Fruit fly (Drosophila melanogaster) whole organism, wandering third instar larva: ENCODE results near the gene CG7900.
A peak's percentile ranks its signal among the peaks of the same experiment; 100 is the strongest.

Source experiments
- Abd-B ChIP-seq: fragments of >200 bp; optimal IDR thresholded peaks from 2 replicates; lab custom pipeline; 2017; ENCODE audit warnings: missing biosample characterization, missing genetic modification characterization
- CG32264 ChIP-seq: fragments of 200-800 bp; sonication (Bioruptor generic); optimal IDR thresholded peaks from 2 replicates; lab custom pipeline; 2016; ENCODE audit warnings: missing biosample characterization, missing genetic modification characterization
- CG9705 ChIP-seq: fragments of 200-800 bp; sonication (Bioruptor generic); optimal IDR thresholded peaks from 2 replicates; lab custom pipeline; 2018; ENCODE audit warnings: missing biosample characterization, mild to moderate bottlenecking, missing genetic modification characterization
- CrebA ChIP-seq: fragments of 200-800 bp; sonication (Bioruptor generic); optimal IDR thresholded peaks from 2 replicates; lab custom pipeline; 2016; ENCODE audit warnings: missing biosample characterization, mild to moderate bottlenecking, missing genetic modification characterization, borderline replicate concordance
- Dfd ChIP-seq: fragments of >200 bp; optimal IDR thresholded peaks from 2 replicates; lab custom pipeline; 2017; ENCODE audit warnings: missing biosample characterization, missing genetic modification characterization
- Dif ChIP-seq: fragments of 200-275, 200-300 bp; sonication (Bioruptor generic); optimal IDR thresholded peaks from 2 replicates; lab custom pipeline; 2018; ENCODE audit warnings: missing biosample characterization, missing genetic modification characterization; ENCODE audit not compliant: partially characterized antibody
- GATAd ChIP-seq: sonication (Bioruptor generic); optimal IDR thresholded peaks from 2 replicates; lab custom pipeline; 2016; ENCODE audit warnings: missing biosample characterization, missing genetic modification characterization
- HLH106 ChIP-seq: fragments of 200-800 bp; optimal IDR thresholded peaks from 3 replicates; lab custom pipeline; 2019; ENCODE audit warnings: missing biosample characterization, mild to moderate bottlenecking, missing genetic modification characterization, moderate library complexity
- Hnf4 ChIP-seq: fragments of 200-800 bp; sonication (Bioruptor generic); optimal IDR thresholded peaks from 2 replicates; lab custom pipeline; 2016; ENCODE audit warnings: missing biosample characterization, mild to moderate bottlenecking, missing genetic modification characterization
- Hr78 ChIP-seq: fragments of >200 bp; optimal IDR thresholded peaks from 2 replicates; lab custom pipeline; 2017; ENCODE audit warnings: missing biosample characterization, missing genetic modification characterization
- Hr83 ChIP-seq: fragments of 200-300 bp; sonication (Bioruptor generic); optimal IDR thresholded peaks from 2 replicates; lab custom pipeline; 2016; ENCODE audit warnings: missing biosample characterization, mild to moderate bottlenecking, missing genetic modification characterization, moderate library complexity; ENCODE audit not compliant: poor library complexity, severe bottlenecking
- Jra ChIP-seq: sonication (Bioruptor generic); optimal IDR thresholded peaks from 2 replicates; lab custom pipeline; 2016; ENCODE audit warnings: missing biosample characterization, missing genetic modification characterization
- Mio ChIP-seq: sonication (Bioruptor generic); optimal IDR thresholded peaks from 2 replicates; lab custom pipeline; 2016; ENCODE audit warnings: missing biosample characterization, missing genetic modification characterization
- Myc ChIP-seq: fragments of >200 bp; optimal IDR thresholded peaks from 2 replicates; lab custom pipeline; 2017
- N ChIP-seq: fragments of >200 bp; optimal IDR thresholded peaks from 2 replicates; lab custom pipeline; 2018; ENCODE audit warnings: missing biosample characterization, missing external identifiers, missing genetic modification characterization
- OdsH ChIP-seq: fragments of 200-800 bp; sonication (Bioruptor generic); optimal IDR thresholded peaks from 2 replicates; lab custom pipeline; 2016; ENCODE audit warnings: missing biosample characterization, mild to moderate bottlenecking, missing genetic modification characterization
- Rel ChIP-seq, 2 experiments: fragments of 200-800 bp; sonication (Bioruptor generic) in 1 of 2; optimal IDR thresholded peaks; 2 replicates in 1 of 2; 3 replicates in 1 of 2; lab custom pipeline; 2016 to 2019; ENCODE audit warnings: mild to moderate bottlenecking in 2 of 2, missing biosample characterization in 2 of 2, missing genetic modification characterization in 2 of 2, moderate library complexity in 1 of 2
- Sp1 ChIP-seq: fragments of 200-800 bp; sonication (Bioruptor generic); optimal IDR thresholded peaks from 3 replicates; lab custom pipeline; 2019; ENCODE audit warnings: missing biosample characterization, mild to moderate bottlenecking, missing genetic modification characterization, moderate library complexity
- Vsx2 ChIP-seq: fragments of 200-300, 225-300 bp; sonication (Bioruptor generic); optimal IDR thresholded peaks from 2 replicates; lab custom pipeline; 2018; ENCODE audit warnings: missing biosample characterization, missing genetic modification characterization; ENCODE audit not compliant: partially characterized antibody
- br ChIP-seq: fragments of 200-800 bp; sonication (Bioruptor generic); optimal IDR thresholded peaks from 2 replicates; lab custom pipeline; 2016; ENCODE audit warnings: missing biosample characterization, missing genetic modification characterization
- brk ChIP-seq: fragments of 200-800 bp; sonication (Bioruptor generic); optimal IDR thresholded peaks from 2 replicates; lab custom pipeline; 2016; ENCODE audit warnings: missing biosample characterization, mild to moderate bottlenecking, missing genetic modification characterization
- dl ChIP-seq, 2 experiments: fragments of 175-275, 200-275 bp in 1 of 2; fragments of 200-275 bp in 1 of 2; sonication (Bioruptor generic); optimal IDR thresholded peaks; lab custom pipeline; 2018; ENCODE audit warnings: mild to moderate bottlenecking in 2 of 2, missing biosample characterization in 2 of 2, missing genetic modification characterization in 2 of 2, moderate library complexity in 2 of 2; ENCODE audit not compliant: partially characterized antibody in 2 of 2, insufficient read depth in 1 of 2
- dmrt93B ChIP-seq: fragments of 200-800 bp; sonication (Bioruptor generic); optimal IDR thresholded peaks from 2 replicates; lab custom pipeline; 2018; ENCODE audit warnings: missing biosample characterization, mild to moderate bottlenecking, missing genetic modification characterization
- dsf ChIP-seq: sonication (Bioruptor generic); optimal IDR thresholded peaks from 2 replicates; lab custom pipeline; 2016; ENCODE audit warnings: missing biosample characterization, missing genetic modification characterization, borderline replicate concordance
- ey ChIP-seq: fragments of 200-800 bp; sonication (Bioruptor generic); optimal IDR thresholded peaks from 2 replicates; lab custom pipeline; 2016; ENCODE audit warnings: missing biosample characterization, missing genetic modification characterization
- foxo ChIP-seq, 2 experiments: fragments of 200-800 bp; sonication (Bioruptor generic); optimal IDR thresholded peaks; 2 replicates in 1 of 2; 3 replicates in 1 of 2; lab custom pipeline; 2016 to 2017; ENCODE audit warnings: missing biosample characterization in 2 of 2, missing genetic modification characterization in 2 of 2
- fru ChIP-seq: fragments of 200-800 bp; sonication (Bioruptor generic); optimal IDR thresholded peaks from 3 replicates; lab custom pipeline; 2016; ENCODE audit warnings: missing biosample characterization, mild to moderate bottlenecking, missing genetic modification characterization
- h ChIP-seq: fragments of 200-800 bp; sonication (Bioruptor generic); optimal IDR thresholded peaks from 3 replicates; lab custom pipeline; 2016; ENCODE audit warnings: missing biosample characterization, mild to moderate bottlenecking, missing genetic modification characterization
- jim ChIP-seq: fragments of 175-275, 200-325 bp; sonication (Bioruptor generic); optimal IDR thresholded peaks from 2 replicates; lab custom pipeline; 2016; ENCODE audit warnings: missing biosample characterization, mild to moderate bottlenecking, missing genetic modification characterization
- lola ChIP-seq: fragments of >200 bp; optimal IDR thresholded peaks from 2 replicates; lab custom pipeline; 2017; ENCODE audit warnings: missing biosample characterization, missing genetic modification characterization
- pan ChIP-seq: fragments of >200 bp; optimal IDR thresholded peaks from 2 replicates; lab custom pipeline; 2017
- psq ChIP-seq: fragments of 200-800 bp; sonication (Bioruptor generic); optimal IDR thresholded peaks from 3 replicates; lab custom pipeline; 2017; ENCODE audit warnings: missing biosample characterization, mild to moderate bottlenecking, missing genetic modification characterization, moderate library complexity
- rgr ChIP-seq: fragments of 200-800 bp; sonication (Bioruptor generic); optimal IDR thresholded peaks from 3 replicates; lab custom pipeline; 2016; ENCODE audit warnings: missing biosample characterization, mild to moderate bottlenecking, missing genetic modification characterization
- sage ChIP-seq: fragments of 200-800 bp; sonication (Bioruptor generic); optimal IDR thresholded peaks from 2 replicates; lab custom pipeline; 2016; ENCODE audit warnings: missing biosample characterization, mild to moderate bottlenecking, missing genetic modification characterization
- sv ChIP-seq: fragments of 200-800 bp; sonication (Bioruptor generic); optimal IDR thresholded peaks from 3 replicates; lab custom pipeline; 2016; ENCODE audit warnings: missing biosample characterization, missing genetic modification characterization
- tai ChIP-seq: sonication (Bioruptor generic); optimal IDR thresholded peaks from 2 replicates; lab custom pipeline; 2016; ENCODE audit warnings: missing biosample characterization, missing genetic modification characterization
- usp ChIP-seq: fragments of >200 bp; optimal IDR thresholded peaks from 2 replicates; lab custom pipeline; 2017; ENCODE audit warnings: missing biosample characterization, missing genetic modification characterization
- woc ChIP-seq: sonication (Bioruptor generic); optimal IDR thresholded peaks from 2 replicates; lab custom pipeline; 2016; ENCODE audit warnings: missing biosample characterization, mild to moderate bottlenecking, missing genetic modification characterization

The CG7900 gene

dm6 chr3R:8105088-8105542 lies 11.2 kb downstream of the CG7900 start, which contains the start of gene puc:
puc (plus strand) TSS chr3R:8105332.
- TF ChIP-seq Hnf4 (GFP tag; lab: Kevin White, UChicago) (peak; percentile 66), h (GFP tag; lab: Kevin White, UChicago) (peak; percentile 66), tai (GFP tag; lab: Kevin White, UChicago) (peak; percentile 26), Vsx2 (GFP tag; lab: Kevin White, UChicago) (peak; percentile 92), Sp1 (GFP tag; lab: Kevin White, UChicago) (peak; percentile 62), OdsH (GFP tag; lab: Kevin White, UChicago) (peak; percentile 49), dl (GFP tag; optimal IDR thresholded peaks at IDR 0.05; lab: Kevin White, UChicago; ENCODE audit: insufficient read depth in 1 of 2, partially characterized antibody in 2 of 2) (peak; percentile 14 to 56), sage (GFP tag; lab: Kevin White, UChicago) (peak; percentile 20), Hr83 (peak; percentile 89), rgr (GFP tag; lab: Kevin White, UChicago) (peak; percentile 61), Rel (GFP tag; optimal IDR thresholded peaks at IDR 0.05; lab: Kevin White, UChicago) (no peak), Rel (tag; optimal IDR thresholded peaks at IDR 0.05; lab: Kevin White, UChicago) (peak; percentile 46), N (GFP tag; lab: Kevin White, UChicago) (no peak), br (peak; percentile 24), jim (no peak), Myc (lab: Kevin White, UChicago) (peak; percentile 22), Mio (GFP tag; lab: Kevin White, UChicago) (no peak), brk (GFP tag; lab: Kevin White, UChicago) (peak; percentile 78), CG32264 (GFP tag; lab: Kevin White, UChicago) (no peak), HLH106 (tag; lab: Kevin White, UChicago) (peak; percentile 16), CG9705 (GFP tag; lab: Kevin White, UChicago) (no peak), Jra (peak; percentile 35), pan (lab: Kevin White, UChicago) (no peak), Hr78 (GFP tag; lab: Kevin White, UChicago) (no peak), sv (GFP tag; lab: Kevin White, UChicago) (peak; percentile 17), Dif (GFP tag; lab: Kevin White, UChicago) (peak; percentile 81), dsf (peak; percentile 44), foxo (GFP tag; optimal IDR thresholded peaks at IDR 0.05; lab: Kevin White, UChicago) (peak; percentile 22 to 55), psq (GFP tag; lab: Kevin White, UChicago) (peak; percentile 93), CrebA (GFP tag; lab: Kevin White, UChicago) (no peak), fru (peak; percentile 28), lola (no peak), usp (GFP tag; lab: Kevin White, UChicago) (no peak), woc (GFP tag; lab: Kevin White, UChicago) (no peak), Dfd (GFP tag; lab: Kevin White, UChicago) (no peak), ey (no peak), Abd-B (GFP tag; lab: Kevin White, UChicago) (no peak), dmrt93B (GFP tag; lab: Kevin White, UChicago) (no peak)
- TF ChIP-seq, all 38 proteins: peak for 22

- TF ChIP-seq fru (peak; percentile 70), Sp1 (GFP tag; lab: Kevin White, UChicago) (peak; percentile 99), Vsx2 (GFP tag; lab: Kevin White, UChicago) (peak; percentile 73), psq (GFP tag; lab: Kevin White, UChicago) (peak; percentile 98), h (GFP tag; lab: Kevin White, UChicago) (peak; percentile 52), Mio (GFP tag; lab: Kevin White, UChicago) (peak; percentile 56), dl (GFP tag; optimal IDR thresholded peaks at IDR 0.05; lab: Kevin White, UChicago; ENCODE audit: insufficient read depth in 1 of 2, partially characterized antibody in 2 of 2) (peak; percentile 67 to 89), sv (GFP tag; lab: Kevin White, UChicago) (no peak), pan (lab: Kevin White, UChicago) (no peak), ey (peak; percentile 23), GATAd (GFP tag; lab: Kevin White, UChicago) (no peak), dmrt93B (GFP tag; lab: Kevin White, UChicago) (peak; percentile 55), OdsH (GFP tag; lab: Kevin White, UChicago) (peak; percentile 58), Rel (GFP tag; optimal IDR thresholded peaks at IDR 0.05; lab: Kevin White, UChicago) (peak; percentile 93), Rel (tag; optimal IDR thresholded peaks at IDR 0.05; lab: Kevin White, UChicago) (peak; percentile 95), CrebA (GFP tag; lab: Kevin White, UChicago) (peak; percentile 98), Abd-B (GFP tag; lab: Kevin White, UChicago) (no peak), woc (GFP tag; lab: Kevin White, UChicago) (peak; percentile 57), Hr83 (peak; percentile 91), Dif (GFP tag; lab: Kevin White, UChicago) (peak; percentile 69), N (GFP tag; lab: Kevin White, UChicago) (no peak), brk (GFP tag; lab: Kevin White, UChicago) (peak; percentile 86), Myc (lab: Kevin White, UChicago) (no peak), CG32264 (GFP tag; lab: Kevin White, UChicago) (peak; percentile 73), HLH106 (tag; lab: Kevin White, UChicago) (peak; percentile 66), CG9705 (GFP tag; lab: Kevin White, UChicago) (peak; percentile 76), Hnf4 (GFP tag; lab: Kevin White, UChicago) (peak; percentile 74), sage (GFP tag; lab: Kevin White, UChicago) (peak; percentile 93), br (peak; percentile 82), usp (GFP tag; lab: Kevin White, UChicago) (no peak), jim (peak; percentile 51), Dfd (GFP tag; lab: Kevin White, UChicago) (no peak), foxo (GFP tag; optimal IDR thresholded peaks at IDR 0.05; lab: Kevin White, UChicago) (peak in 1 of 2 experiments; percentile 85), rgr (GFP tag; lab: Kevin White, UChicago) (peak; percentile 63), Hr78 (GFP tag; lab: Kevin White, UChicago) (no peak), tai (GFP tag; lab: Kevin White, UChicago) (peak; percentile 78), Jra (peak; percentile 89)
These were observed 12.2 kb downstream of the CG7900 start for dm6 chr3R:8105839-8106718.
